Worm (Caenorhabditis elegans) whole organism, L2 larva: ENCODE measurements around the gene pph-4.2.

ENCODE experiments used
- ZK546.5 ChIP-seq: sonication (generic microtip); optimal IDR thresholded peaks from 2 replicates; lab custom pipeline; 2017; ENCODE audit warnings: missing biosample characterization, missing genetic modification characterization
- ceh-16 ChIP-seq: fragments of 150-350 bp; optimal IDR thresholded peaks from 2 replicates; lab custom pipeline; 2014; ENCODE audit warnings: missing biosample characterization, missing genetic modification characterization
- crh-2 ChIP-seq: sonication (generic microtip); optimal IDR thresholded peaks from 2 replicates; lab custom pipeline; 2017; ENCODE audit warnings: missing biosample characterization, missing genetic modification characterization
- lin-13 ChIP-seq: fragments of 150-350 bp; optimal IDR thresholded peaks from 2 replicates; lab custom pipeline; 2014; ENCODE audit warnings: missing biosample characterization, missing genetic modification reagents, missing genetic modification characterization
- lin-39 ChIP-seq: fragments of 150-350 bp; optimal IDR thresholded peaks from 2 replicates; lab custom pipeline; 2014; ENCODE audit warnings: missing biosample characterization, missing genetic modification reagents, missing genetic modification characterization
- mab-5 ChIP-seq: fragments of 150-350 bp; optimal IDR thresholded peaks from 2 replicates; lab custom pipeline; 2014; ENCODE audit warnings: missing biosample characterization, missing genetic modification characterization

DNA sequence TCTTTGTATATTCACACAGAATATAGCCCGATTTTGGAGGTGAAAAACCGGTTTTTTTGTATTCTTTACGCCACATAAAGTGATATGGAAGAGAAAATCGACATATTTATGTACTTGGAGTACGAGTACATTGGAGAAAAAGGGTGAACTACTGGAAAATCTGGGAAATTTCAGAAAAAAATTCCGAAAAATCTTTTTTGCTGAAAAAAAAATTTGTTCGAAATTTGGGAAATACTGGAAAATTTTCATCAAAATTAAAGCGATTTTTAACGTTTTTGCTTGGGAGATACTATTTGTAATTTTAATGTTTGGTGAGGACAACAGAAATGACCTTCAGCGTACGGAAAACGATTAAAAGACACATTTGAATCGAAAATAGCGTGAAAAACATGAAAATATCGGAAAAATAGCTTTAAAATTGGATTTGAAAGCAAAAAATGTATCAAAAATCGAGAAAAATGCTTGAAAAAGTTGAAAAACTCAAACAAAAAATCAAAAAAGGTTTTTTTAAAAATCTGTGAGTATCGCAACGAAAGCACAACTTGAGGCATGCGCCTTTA, 48.9 kb upstream of the pph-4.2 start:
- TF ChIP-seq mab-5 (peak; percentile 17), ceh-16 (no peak), ZK546.5 (no peak), lin-39 (tag; lab: Kevin White, UChicago) (no peak), crh-2 (tag; lab: Kevin White, UChicago) (no peak), lin-13 (GFP tag; lab: Kevin White, UChicago) (no peak)
